Worm (Caenorhabditis elegans) whole organism, late embryonic: ENCODE results near the gene C49C3.7.

Experiments
- C08G9.2 ChIP-seq: sonication (generic microtip); optimal IDR thresholded peaks from 2 replicates; lab custom pipeline; 2016; ENCODE audit warnings: mild to moderate bottlenecking, missing genetic modification characterization, moderate library complexity, missing compliant biosample characterization
- ets-4 ChIP-seq: sonication (generic microtip); optimal IDR thresholded peaks from 2 replicates; lab custom pipeline; 2016; ENCODE audit warnings: missing genetic modification characterization, missing compliant biosample characterization

ce11 chrIV:17284099-17284498, 48.3 kb upstream of the C49C3.7 start, which contains the start of gene nra-1:
- TF ChIP-seq C08G9.2 (tag; lab: Kevin White, UChicago) (no peak), ets-4 (tag; lab: Kevin White, UChicago) (no peak)
